Worm (Caenorhabditis elegans): ENCODE data around the gene srab-10.

srab-10 gene

DNA sequence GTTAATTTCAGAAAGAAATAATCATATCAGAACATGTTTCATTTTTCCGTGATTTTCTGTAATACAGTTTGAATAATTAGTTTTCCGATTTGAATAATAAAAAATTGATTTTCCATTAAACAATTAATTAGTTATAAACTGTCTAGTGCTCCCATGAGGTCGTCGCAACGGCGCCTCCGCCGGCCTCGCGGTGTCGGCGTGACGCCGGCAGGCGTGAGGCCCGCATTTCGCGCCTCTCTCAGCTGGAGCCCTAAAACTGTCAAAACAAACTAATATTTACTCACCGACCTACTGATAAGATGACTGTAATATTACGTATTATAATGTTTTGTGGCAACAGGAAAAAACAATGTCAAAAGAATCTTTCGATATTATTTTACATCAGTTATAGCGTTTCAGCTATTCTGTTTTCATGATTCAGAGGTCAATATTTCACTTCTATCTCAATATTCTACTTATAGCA lies 11.1 kb downstream of the srab-10 start, which contains the start of gene F02C9.2:
F02C9.2 (plus strand) TSS at position 413 of the 463 bp plus-strand sequence.
- TF ChIP-seq gei-17 (GFP tag; optimal IDR thresholded peaks at IDR 0.05) (no peak), zfh-2 (GFP tag; conservative IDR thresholded peaks at IDR 0.05) (peak; percentile 81), ztf-25 (GFP tag; IDR thresholded peaks at IDR 0.05) (no peak), egrh-3 (GFP tag; IDR thresholded peaks at IDR 0.05) (peak; percentile 41; the same call in 1 of the 2 replicates), B0035.1 (tag; optimal IDR thresholded peaks at IDR 0.05) (no peak)

- TF ChIP-seq lag-1 (GFP tag; IDR thresholded peaks at IDR 0.05) (no peak), T26A5.8 (tag; optimal IDR thresholded peaks at IDR 0.05) (no peak), bed-2 (GFP tag; IDR thresholded peaks at IDR 0.05) (peak; percentile 22; the same call in 1 of the 2 replicates), ceh-91 (GFP tag; IDR thresholded peaks at IDR 0.05) (no peak), akir-1 (GFP tag; optimal IDR thresholded peaks at IDR 0.05) (no peak), mcd-1 (GFP tag; IDR thresholded peaks at IDR 0.05) (no peak; the same call in 1 of the 2 replicates), rpc-1 (optimal IDR thresholded peaks at IDR 0.05) (no peak), rpc-1 (tag; optimal IDR thresholded peaks at IDR 0.05) (no peak), nhr-80 (tag; optimal IDR thresholded peaks at IDR 0.05) (no peak), tlf-1 (GFP tag; optimal IDR thresholded peaks at IDR 0.05) (no peak), nfya-2 (GFP tag; IDR thresholded peaks at IDR 0.05) (no peak), ztf-6 (GFP tag; IDR thresholded peaks at IDR 0.05) (no peak), pha-4 (tag; optimal IDR thresholded peaks at IDR 0.05) (no peak), him-1 (tag; optimal IDR thresholded peaks at IDR 0.05) (no peak), xnd-1 (tag; optimal IDR thresholded peaks at IDR 0.05) (no peak), lir-1 (GFP tag; conservative IDR thresholded peaks at IDR 0.05) (no peak), repo-1 (tag; optimal IDR thresholded peaks at IDR 0.05) (no peak), nhr-27 (tag; optimal IDR thresholded peaks at IDR 0.05) (no peak), egrh-3 (GFP tag; IDR thresholded peaks at IDR 0.05) (peak; percentile 98), hmg-1.2 (GFP tag; IDR thresholded peaks at IDR 0.05) (no peak), Y95B8A.8 (GFP tag; IDR thresholded peaks at IDR 0.05) (no peak), lsl-1 (GFP tag; optimal IDR thresholded peaks at IDR 0.05) (no peak), unc-130 (GFP tag; optimal IDR thresholded peaks at IDR 0.05) (no peak), Y53F4B.3 (GFP tag; IDR thresholded peaks at IDR 0.05) (no peak), B0261.1 (tag; optimal IDR thresholded peaks at IDR 0.05) (no peak), nhr-179 (tag; optimal IDR thresholded peaks at IDR 0.05) (no peak), rcor-1 (GFP tag; IDR thresholded peaks at IDR 0.05) (no peak), lin-35 (GFP tag; optimal IDR thresholded peaks at IDR 0.05) (no peak), chd-7 (tag; optimal IDR thresholded peaks at IDR 0.05) (no peak), ztf-18 (tag; optimal IDR thresholded peaks at IDR 0.05) (no peak), mes-4 (tag; optimal IDR thresholded peaks at IDR 0.05) (no peak), dpl-1 (GFP tag; optimal IDR thresholded peaks at IDR 0.05) (no peak), athp-1 (tag; optimal IDR thresholded peaks at IDR 0.05) (no peak), hrde-1 (tag; optimal IDR thresholded peaks at IDR 0.05; ENCODE audit: borderline replicate concordance) (no peak), egl-44 (GFP tag; IDR thresholded peaks at IDR 0.05) (no peak), attf-3 (GFP tag; conservative IDR thresholded peaks at IDR 0.05) (no peak), ztf-3 (GFP tag; optimal IDR thresholded peaks at IDR 0.05) (no peak), hmg-20 (GFP tag; IDR thresholded peaks at IDR 0.05) (no peak), lin-54 (GFP tag; optimal IDR thresholded peaks at IDR 0.05) (no peak), dpff-1 (tag; optimal IDR thresholded peaks at IDR 0.05) (no peak), ceh-40 (GFP tag; IDR thresholded peaks at IDR 0.05) (no peak), Y67H2A.10 (GFP tag; conservative IDR thresholded peaks at IDR 0.05) (no peak), ekl-4 (GFP tag; IDR thresholded peaks at IDR 0.05) (no peak), B0035.1 (tag; optimal IDR thresholded peaks at IDR 0.05) (no peak), attf-6 (GFP tag; IDR thresholded peaks at IDR 0.05) (no peak), ceh-100 (GFP tag; IDR thresholded peaks at IDR 0.05) (no peak)
These were observed 12.3 kb downstream of the srab-10 start for ce11 chrV:3132116-3132515.

Measured in whole organism, young adult.